Fruit fly (Drosophila melanogaster): ENCODE measurements around the gene Ing3.

- TF ChIP-seq fd96Ca (GFP tag; IDR thresholded peaks at IDR 0.05) (no peak), CG8159 (tag; optimal IDR thresholded peaks at IDR 0.05) (no peak), CG10348 (GFP tag; IDR thresholded peaks at IDR 0.05) (no peak), CG9948 (tag; optimal IDR thresholded peaks at IDR 0.05) (no peak), CG17806 (tag; optimal IDR thresholded peaks at IDR 0.05) (no peak), Pif1B (GFP tag; optimal IDR thresholded peaks at IDR 0.05) (no peak), CG13204 (GFP tag; optimal IDR thresholded peaks at IDR 0.05) (no peak), CG8301 (tag; optimal IDR thresholded peaks at IDR 0.05) (no peak), D1 (tag; optimal IDR thresholded peaks at IDR 0.05) (no peak), CG32121 (GFP tag; IDR thresholded peaks at IDR 0.05) (no peak)
Observed at dm6 chrX:18684928-18685327, 32.0 kb upstream of the Ing3 start.
